Worm (Caenorhabditis elegans) whole organism, late embryonic: ENCODE data around the gene srt-73.

Source experiments
- C38D4.7 ChIP-seq: fragments of 200-800 bp; sonication (Bioruptor generic); optimal IDR thresholded peaks from 2 replicates; lab custom pipeline; 2018; ENCODE audit warnings: mild to moderate bottlenecking, missing genetic modification characterization, moderate library complexity, missing compliant biosample characterization
- F13H6.1 ChIP-seq: sonication (generic microtip); optimal IDR thresholded peaks from 2 replicates; lab custom pipeline; 2016; ENCODE audit warnings: missing genetic modification characterization, missing compliant biosample characterization
- K02D7.2 ChIP-seq: sonication (generic microtip); optimal IDR thresholded peaks from 2 replicates; lab custom pipeline; 2017; ENCODE audit warnings: mild to moderate bottlenecking, missing genetic modification characterization, missing compliant biosample characterization
- T23F11.4 ChIP-seq: fragments of 200-800 bp; sonication (Bioruptor generic); optimal IDR thresholded peaks from 2 replicates; lab custom pipeline; 2018; ENCODE audit warnings: mild to moderate bottlenecking, missing genetic modification characterization, missing compliant biosample characterization
- ahr-1 ChIP-seq: sonication (generic microtip); optimal IDR thresholded peaks from 2 replicates; lab custom pipeline; 2016; ENCODE audit warnings: missing genetic modification characterization, missing compliant biosample characterization
- ceh-14 ChIP-seq: sonication (generic microtip); optimal IDR thresholded peaks from 2 replicates; lab custom pipeline; 2016; ENCODE audit warnings: missing genotype, missing genetic modification characterization, missing compliant biosample characterization
- ceh-18 ChIP-seq: sonication (generic microtip); optimal IDR thresholded peaks from 2 replicates; lab custom pipeline; 2016; ENCODE audit warnings: missing genetic modification characterization, missing compliant biosample characterization
- ceh-19 ChIP-seq: fragments of 200-800 bp; sonication (Bioruptor generic); optimal IDR thresholded peaks from 2 replicates; lab custom pipeline; 2018; ENCODE audit warnings: mild to moderate bottlenecking, missing genetic modification characterization, missing compliant biosample characterization
- ceh-2 ChIP-seq: sonication (generic microtip); optimal IDR thresholded peaks from 2 replicates; lab custom pipeline; 2016; ENCODE audit warnings: missing genotype, missing genetic modification characterization, missing compliant biosample characterization
- ceh-22 ChIP-seq: sonication (generic microtip); optimal IDR thresholded peaks from 2 replicates; lab custom pipeline; 2017; ENCODE audit warnings: missing biosample characterization, missing genetic modification characterization
- ceh-24 ChIP-seq: sonication (generic microtip); optimal IDR thresholded peaks from 2 replicates; lab custom pipeline; 2016; ENCODE audit warnings: mild to moderate bottlenecking, missing genetic modification characterization, missing compliant biosample characterization
- ceh-31 ChIP-seq: sonication (generic microtip); optimal IDR thresholded peaks from 2 replicates; lab custom pipeline; 2016; ENCODE audit warnings: missing genetic modification characterization, missing compliant biosample characterization
- ceh-34 ChIP-seq: sonication (generic microtip); optimal IDR thresholded peaks from 2 replicates; lab custom pipeline; 2016; ENCODE audit warnings: mild to moderate bottlenecking, missing genetic modification characterization, missing compliant biosample characterization
- ceh-6 ChIP-seq: fragments of 200-800 bp; sonication (Bioruptor generic); optimal IDR thresholded peaks from 2 replicates; lab custom pipeline; 2018; ENCODE audit warnings: mild to moderate bottlenecking, missing genetic modification characterization, missing compliant biosample characterization
- che-1 ChIP-seq: sonication (generic microtip); optimal IDR thresholded peaks from 2 replicates; lab custom pipeline; 2016; ENCODE audit warnings: mild to moderate bottlenecking, missing genetic modification characterization, missing compliant biosample characterization
- dmd-4 ChIP-seq: sonication (generic microtip); optimal IDR thresholded peaks from 2 replicates; lab custom pipeline; 2016; ENCODE audit warnings: borderline replicate concordance, missing genetic modification characterization, missing compliant biosample characterization
- elt-2 ChIP-seq: sonication (generic microtip); optimal IDR thresholded peaks from 2 replicates; lab custom pipeline; 2016; ENCODE audit warnings: missing genetic modification reagents, missing genetic modification characterization, missing compliant biosample characterization
- eyg-1 ChIP-seq: sonication (generic microtip); optimal IDR thresholded peaks from 2 replicates; lab custom pipeline; 2016; ENCODE audit warnings: missing genotype, missing genetic modification characterization, missing compliant biosample characterization
- hlh-13 ChIP-seq: fragments of 200-800 bp; sonication (Bioruptor generic); optimal IDR thresholded peaks from 2 replicates; lab custom pipeline; 2018; ENCODE audit warnings: mild to moderate bottlenecking, missing genetic modification characterization, missing compliant biosample characterization
- hlh-30 ChIP-seq: sonication (generic microtip); optimal IDR thresholded peaks from 2 replicates; lab custom pipeline; 2017; ENCODE audit warnings: antibody characterized with exemption, missing genetic modification characterization, missing compliant biosample characterization; ENCODE audit not compliant: insufficient read depth
- hlh-6 ChIP-seq: sonication (generic microtip); optimal IDR thresholded peaks from 2 replicates; lab custom pipeline; 2016; ENCODE audit warnings: missing genotype, missing genetic modification characterization, missing compliant biosample characterization
- hlh-8 ChIP-seq: sonication (generic microtip); optimal IDR thresholded peaks from 2 replicates; lab custom pipeline; 2016; ENCODE audit warnings: missing genotype, missing genetic modification characterization, missing compliant biosample characterization
- lin-11 ChIP-seq: fragments of 200-800 bp; sonication (Bioruptor generic); optimal IDR thresholded peaks from 2 replicates; lab custom pipeline; 2018; ENCODE audit warnings: mild to moderate bottlenecking, missing genetic modification characterization, missing compliant biosample characterization
- nhr-11 ChIP-seq: fragments of 150-350 bp; optimal IDR thresholded peaks from 2 replicates; lab custom pipeline; 2014; ENCODE audit warnings: missing biosample characterization, missing genetic modification characterization
- nhr-232 ChIP-seq: sonication (generic microtip); optimal IDR thresholded peaks from 2 replicates; lab custom pipeline; 2016; ENCODE audit warnings: missing genetic modification characterization, missing compliant biosample characterization
- npax-4 ChIP-seq: sonication (generic microtip); optimal IDR thresholded peaks from 2 replicates; lab custom pipeline; 2016; ENCODE audit warnings: missing genetic modification characterization, missing compliant biosample characterization
- odd-2 ChIP-seq: sonication (generic microtip); optimal IDR thresholded peaks from 2 replicates; lab custom pipeline; 2017; ENCODE audit warnings: antibody characterized with exemption, mild to moderate bottlenecking, missing genetic modification characterization, missing compliant biosample characterization
- pag-3 ChIP-seq: sonication (generic microtip); optimal IDR thresholded peaks from 2 replicates; lab custom pipeline; 2016; ENCODE audit warnings: missing compliant biosample characterization, missing genetic modification characterization, borderline replicate concordance
- pat-9 ChIP-seq: fragments of 200-800 bp; sonication (Bioruptor generic); optimal IDR thresholded peaks from 2 replicates; lab custom pipeline; 2018; ENCODE audit warnings: mild to moderate bottlenecking, missing genetic modification characterization, moderate library complexity, missing compliant biosample characterization
- pax-1 ChIP-seq: fragments of 150-350 bp; optimal IDR thresholded peaks from 2 replicates; lab custom pipeline; 2014; ENCODE audit warnings: missing biosample characterization, missing genetic modification characterization
- ref-2 ChIP-seq: sonication (generic microtip); optimal IDR thresholded peaks from 2 replicates; lab custom pipeline; 2016; ENCODE audit warnings: missing genetic modification characterization, missing compliant biosample characterization
- rnt-1 ChIP-seq: sonication (generic microtip); optimal IDR thresholded peaks from 2 replicates; lab custom pipeline; 2016; ENCODE audit warnings: missing genetic modification characterization, missing compliant biosample characterization
- sdc-2 ChIP-seq: sonication (generic microtip); optimal IDR thresholded peaks from 2 replicates; lab custom pipeline; 2016; ENCODE audit warnings: missing genotype, missing genetic modification characterization, missing compliant biosample characterization
- sox-4 ChIP-seq: sonication (generic microtip); optimal IDR thresholded peaks from 2 replicates; lab custom pipeline; 2017; ENCODE audit warnings: mild to moderate bottlenecking, missing genetic modification characterization, inconsistent platforms, missing compliant biosample characterization
- syd-9 ChIP-seq: sonication (generic microtip); optimal IDR thresholded peaks from 2 replicates; lab custom pipeline; 2016; ENCODE audit warnings: mild to moderate bottlenecking, missing genetic modification characterization, moderate library complexity, missing compliant biosample characterization
- ttx-3 ChIP-seq: sonication (generic microtip); optimal IDR thresholded peaks from 2 replicates; lab custom pipeline; 2016; ENCODE audit warnings: missing genetic modification reagents, missing genetic modification characterization, missing compliant biosample characterization
- unc-3 ChIP-seq, 2 experiments: fragments of 200-800 bp in 1 of 2; sonication (Bioruptor generic) in 1 of 2; sonication (generic microtip) in 1 of 2; conservative IDR thresholded peaks in 1 of 2; optimal IDR thresholded peaks in 1 of 2; 2 replicates each; pipeline versions ENCODE4 v1.3.6 to Lab custom; 2016 to 2022; ENCODE audit warnings: missing compliant biosample characterization in 2 of 2, missing genetic modification characterization in 2 of 2, missing genetic modification reagents in 1 of 2
- unc-42 ChIP-seq: sonication (generic microtip); optimal IDR thresholded peaks from 2 replicates; lab custom pipeline; 2016; ENCODE audit warnings: missing genotype, missing genetic modification characterization, missing compliant biosample characterization
- unc-86 ChIP-seq: sonication (generic microtip); optimal IDR thresholded peaks from 2 replicates; lab custom pipeline; 2016; ENCODE audit warnings: missing genetic modification characterization, missing compliant biosample characterization

The srt-73 gene

DNA sequence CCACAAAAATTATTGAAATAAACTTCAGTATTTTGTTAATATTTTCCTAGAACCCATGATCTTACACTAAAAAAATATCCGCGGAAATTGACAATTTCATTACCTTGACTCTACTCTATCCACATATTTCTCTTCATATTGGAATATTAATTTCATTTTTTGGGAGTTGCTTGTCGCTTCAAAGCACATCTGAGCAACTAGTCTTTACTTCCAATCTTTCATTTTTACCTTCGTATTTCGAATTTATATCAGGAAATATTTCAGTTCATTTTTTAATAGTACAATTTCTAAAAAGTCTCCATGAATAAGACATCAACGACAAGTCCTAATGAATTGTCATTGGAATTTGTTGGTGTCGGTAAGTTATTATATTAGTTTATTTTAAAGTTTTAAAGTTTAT, at the start of gene srt-73:
Gene srt-73 (plus strand): TSS at position 301 of the 400 bp plus-strand sequence.
- TF ChIP-seq ceh-6 (GFP tag; lab: Kevin White, UChicago) (no peak), ceh-2 (tag; lab: Kevin White, UChicago) (no peak), C38D4.7 (GFP tag; lab: Kevin White, UChicago) (no peak), syd-9 (tag; lab: Kevin White, UChicago) (no peak), ceh-22 (no peak), pax-1 (no peak), ttx-3 (tag; lab: Kevin White, UChicago) (no peak), che-1 (tag; lab: Kevin White, UChicago) (no peak), sox-4 (no peak), odd-2 (no peak), ahr-1 (tag; lab: Kevin White, UChicago) (no peak), ceh-24 (tag; lab: Kevin White, UChicago) (no peak), unc-86 (tag; lab: Kevin White, UChicago) (no peak), ceh-34 (tag; lab: Kevin White, UChicago) (no peak), pat-9 (tag; lab: Kevin White, UChicago) (no peak)

DNA sequence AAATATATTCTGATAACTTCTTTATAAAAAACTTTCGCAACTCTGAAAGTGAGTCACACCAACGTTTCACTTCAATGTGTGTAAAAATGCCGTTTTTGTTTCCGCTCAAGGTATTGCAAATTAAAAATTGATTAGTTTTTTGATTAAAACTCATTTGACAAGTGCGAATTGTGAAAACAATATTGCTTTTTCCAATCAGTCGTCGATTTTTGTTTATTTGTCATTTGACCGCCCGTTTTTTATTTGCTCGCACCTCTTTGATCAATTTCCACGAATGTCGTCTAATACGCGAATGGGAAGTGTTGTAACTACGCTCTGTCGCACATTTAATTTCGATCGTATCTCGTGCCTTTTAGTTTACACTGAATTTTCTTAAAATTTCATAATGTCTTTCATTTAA, 49.0 kb upstream of the srt-73 start, which contains the start of gene mvb-12:
Gene mvb-12 (plus strand): TSS at position 375 of the 400 bp plus-strand sequence.
- no peak for TF ChIP-seq ttx-3 (tag; lab: Kevin White, UChicago)
- no peak for TF ChIP-seq hlh-8 (tag; lab: Kevin White, UChicago)
- TF ChIP-seq ceh-14 (tag; lab: Kevin White, UChicago): peak; percentile 40
- TF ChIP-seq nhr-232 (tag; lab: Kevin White, UChicago): no peak
- peak; percentile 29 for TF ChIP-seq hlh-30 (tag; lab: Kevin White, UChicago)
- TF ChIP-seq, all 69 proteins: peak for 2

DNA sequence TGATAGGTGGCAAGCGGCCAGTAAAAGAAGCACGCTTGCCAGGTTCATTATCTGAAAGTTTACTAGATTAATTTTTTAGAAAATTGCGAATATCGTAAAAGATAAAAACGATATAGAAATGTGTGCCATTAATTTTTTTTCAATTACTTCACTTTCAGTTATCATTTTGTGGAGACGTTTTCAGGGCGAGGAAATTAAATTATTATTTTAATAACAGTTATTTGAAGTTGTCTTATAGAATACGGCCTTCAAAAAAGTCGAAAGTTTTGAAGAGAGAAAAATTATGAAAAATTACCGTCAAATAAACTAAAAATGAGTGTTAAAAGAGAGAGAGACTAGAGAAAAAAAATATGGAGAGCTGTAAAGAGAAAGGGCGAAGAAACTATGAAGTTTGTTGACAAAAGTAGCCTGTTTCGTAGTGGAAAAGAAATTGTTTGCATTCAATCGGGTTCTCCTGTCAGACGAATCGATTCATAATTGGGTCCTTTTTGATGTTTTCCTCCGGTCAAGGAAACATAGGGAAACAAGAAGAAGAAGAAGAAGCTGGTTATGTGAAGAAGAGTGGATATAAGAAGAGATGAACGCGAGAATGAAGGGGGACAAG, 44.4 kb upstream of the srt-73 start, which contains the start of gene erp-44.2:
Gene erp-44.2 (minus strand): TSS at position 51 of the 604 bp plus-strand sequence.
- TF ChIP-seq npax-4 (no peak), hlh-6 (tag; lab: Kevin White, UChicago) (no peak), F13H6.1 (tag; lab: Kevin White, UChicago) (no peak), pat-9 (tag; lab: Kevin White, UChicago) (no peak), rnt-1 (tag; lab: Kevin White, UChicago) (no peak), eyg-1 (tag; lab: Kevin White, UChicago) (no peak)

DNA sequence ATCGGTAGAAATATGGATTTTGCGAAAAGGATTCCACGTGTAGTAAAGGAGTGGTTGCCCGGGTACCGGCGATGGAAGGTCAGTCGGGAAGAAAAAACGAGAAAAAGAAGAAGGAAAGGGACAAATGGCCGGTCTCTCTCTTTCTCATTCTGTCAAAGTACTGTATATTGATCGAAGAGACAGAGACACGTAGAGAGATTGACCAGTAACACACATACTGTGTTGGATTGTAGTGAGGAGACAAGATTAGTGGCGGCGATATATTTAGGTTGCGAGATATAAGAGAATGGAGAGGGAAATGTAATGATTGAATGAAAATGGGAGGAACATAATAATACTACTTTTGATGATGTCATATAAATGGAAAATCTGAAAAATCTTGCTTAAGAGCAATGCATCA, 43.1 kb upstream of the srt-73 start:
- no peak for TF ChIP-seq sdc-2 (tag; lab: Kevin White, UChicago)
- no peak for TF ChIP-seq K02D7.2 (tag; lab: Kevin White, UChicago)

DNA sequence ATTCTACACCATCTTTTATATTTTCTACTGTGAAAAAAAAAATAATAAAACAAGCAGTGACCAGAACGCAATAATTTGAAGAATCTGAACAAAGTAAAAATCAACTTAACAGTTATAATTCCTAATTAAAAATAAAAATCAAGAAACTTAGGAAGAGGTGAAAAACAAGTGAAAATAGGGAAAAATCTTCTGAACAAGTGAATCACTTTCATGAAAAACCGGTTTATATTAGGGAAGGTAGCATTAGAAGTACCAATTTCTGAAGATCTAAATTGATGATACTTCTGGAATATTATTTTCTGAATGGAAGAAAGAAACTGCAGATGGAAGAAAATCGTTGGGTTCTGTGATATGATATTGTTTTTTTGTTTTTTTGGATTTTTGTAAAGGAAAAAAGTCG, 42.6 kb upstream of the srt-73 start:
- no peak for TF ChIP-seq ahr-1 (tag; lab: Kevin White, UChicago)
- TF ChIP-seq hlh-30 (tag; lab: Kevin White, UChicago): no peak
- TF ChIP-seq ceh-31 (tag; lab: Kevin White, UChicago): no peak
- no peak for TF ChIP-seq ceh-34 (tag; lab: Kevin White, UChicago)
- no peak for TF ChIP-seq ceh-18
- TF ChIP-seq ref-2 (tag; lab: Kevin White, UChicago): no peak
- no peak for TF ChIP-seq pag-3 (tag; lab: Kevin White, UChicago)
- no peak for TF ChIP-seq nhr-232 (tag; lab: Kevin White, UChicago)
- no peak for TF ChIP-seq elt-2 (tag; lab: Kevin White, UChicago)
- TF ChIP-seq dmd-4 (tag; lab: Kevin White, UChicago): no peak
- no peak for TF ChIP-seq ceh-2 (tag; lab: Kevin White, UChicago)
- no peak for TF ChIP-seq ceh-19 (GFP tag; lab: Kevin White, UChicago)
- TF ChIP-seq lin-11 (tag; lab: Kevin White, UChicago): no peak
- no peak for TF ChIP-seq hlh-6 (tag; lab: Kevin White, UChicago)
- TF ChIP-seq hlh-13: no peak
- TF ChIP-seq T23F11.4: no peak
- TF ChIP-seq nhr-11 (tag; lab: Kevin White, UChicago): no peak
- TF ChIP-seq unc-42 (tag; lab: Kevin White, UChicago): no peak
- TF ChIP-seq unc-3 (GFP tag; conservative IDR thresholded peaks at IDR 0.05; lab: Robert Waterston, UW): no peak
- TF ChIP-seq unc-3 (tag; optimal IDR thresholded peaks at IDR 0.05; lab: Kevin White, UChicago): no peak
